Worm (Caenorhabditis elegans): ENCODE data around the gene srw-6.

Gene srw-6

ce11 chrV:3843926-3844325, 35.5 kb downstream of the srw-6 start, which contains the start of gene ugt-32:
Gene ugt-32, minus strand, starts transcription at chrV:3844007.
- TF ChIP-seq nhr-12 (tag; optimal IDR thresholded peaks at IDR 0.05) (no peak), blmp-1 (tag; optimal IDR thresholded peaks at IDR 0.05) (no peak), ham-2 (GFP tag; optimal IDR thresholded peaks at IDR 0.05) (no peak), pha-4 (tag; optimal IDR thresholded peaks at IDR 0.05) (no peak), lin-32 (GFP tag; optimal IDR thresholded peaks at IDR 0.05) (no peak), elt-3 (tag; optimal IDR thresholded peaks at IDR 0.05) (no peak), zip-8 (tag; optimal IDR thresholded peaks at IDR 0.05) (no peak), sem-2 (GFP tag; optimal IDR thresholded peaks at IDR 0.05) (no peak), ces-1 (GFP tag; optimal IDR thresholded peaks at IDR 0.05) (no peak), flh-1 (GFP tag; optimal IDR thresholded peaks at IDR 0.05) (no peak), drap-1 (GFP tag; optimal IDR thresholded peaks at IDR 0.05) (no peak), mep-1 (tag; optimal IDR thresholded peaks at IDR 0.05) (no peak), unc-39 (tag; optimal IDR thresholded peaks at IDR 0.05) (no peak), ceh-39 (tag; optimal IDR thresholded peaks at IDR 0.05) (no peak), ceh-43 (GFP tag; optimal IDR thresholded peaks at IDR 0.05) (no peak), tbx-8 (GFP tag; optimal IDR thresholded peaks at IDR 0.05) (no peak)

ce11 chrV:3847268-3847667, 38.8 kb downstream of the srw-6 start, which contains the start of gene nhr-185:
Gene nhr-185, minus strand, starts transcription at chrV:3847368.
- no peak for TF ChIP-seq bed-3 (GFP tag; optimal IDR thresholded peaks at IDR 0.05)
- no peak for TF ChIP-seq nhr-28 (tag; optimal IDR thresholded peaks at IDR 0.05)
- no peak for TF ChIP-seq ces-1 (GFP tag; optimal IDR thresholded peaks at IDR 0.05)
- no peak for TF ChIP-seq ceh-43 (GFP tag; optimal IDR thresholded peaks at IDR 0.05)
- no peak for TF ChIP-seq lin-13 (tag; optimal IDR thresholded peaks at IDR 0.05)
- no peak for TF ChIP-seq lin-32 (GFP tag; optimal IDR thresholded peaks at IDR 0.05)
- no peak for TF ChIP-seq flh-1 (GFP tag; optimal IDR thresholded peaks at IDR 0.05)

- TF ChIP-seq ham-2 (GFP tag; optimal IDR thresholded peaks at IDR 0.05) (no peak), elt-3 (tag; optimal IDR thresholded peaks at IDR 0.05) (no peak), ztf-11 (tag; optimal IDR thresholded peaks at IDR 0.05) (no peak), nhr-2 (tag; optimal IDR thresholded peaks at IDR 0.05) (no peak), lin-32 (GFP tag; optimal IDR thresholded peaks at IDR 0.05) (no peak), nhr-237 (tag; optimal IDR thresholded peaks at IDR 0.05) (no peak), unc-39 (tag; optimal IDR thresholded peaks at IDR 0.05) (no peak), mab-5 (tag; optimal IDR thresholded peaks at IDR 0.05) (no peak), blmp-1 (tag; optimal IDR thresholded peaks at IDR 0.05) (no peak), nhr-28 (tag; optimal IDR thresholded peaks at IDR 0.05) (no peak), pha-4 (tag; optimal IDR thresholded peaks at IDR 0.05) (no peak)
Observed at ce11 chrV:3851760-3852159, 43.3 kb downstream of the srw-6 start.

- no peak for TF ChIP-seq unc-62 (GFP tag; optimal IDR thresholded peaks at IDR 0.05)
Observed at ce11 chrV:3854847-3855246, 46.4 kb downstream of the srw-6 start, which contains the start of gene nhr-186. Gene nhr-186, minus strand, starts transcription at chrV:3854947.

ce11 chrV:3855916-3856315, 47.5 kb downstream of the srw-6 start:
- TF ChIP-seq unc-62 (GFP tag; optimal IDR thresholded peaks at IDR 0.05) (no peak), ceh-83 (GFP tag; optimal IDR thresholded peaks at IDR 0.05) (no peak), flh-1 (GFP tag; optimal IDR thresholded peaks at IDR 0.05) (no peak), hlh-1 (tag; optimal IDR thresholded peaks at IDR 0.05) (no peak), lin-32 (GFP tag; optimal IDR thresholded peaks at IDR 0.05) (no peak), unc-120 (tag; optimal IDR thresholded peaks at IDR 0.05; ENCODE audit: poor library complexity, severe bottlenecking) (no peak), sem-2 (GFP tag; optimal IDR thresholded peaks at IDR 0.05) (no peak), lin-13 (tag; optimal IDR thresholded peaks at IDR 0.05) (no peak), ztf-11 (tag; optimal IDR thresholded peaks at IDR 0.05) (no peak), blmp-1 (tag; optimal IDR thresholded peaks at IDR 0.05) (no peak), pha-4 (tag; optimal IDR thresholded peaks at IDR 0.05) (no peak), ceh-39 (tag; optimal IDR thresholded peaks at IDR 0.05) (no peak), elt-1 (tag; optimal IDR thresholded peaks at IDR 0.05; ENCODE audit: borderline replicate concordance, insufficient read depth) (no peak), mls-2 (tag; optimal IDR thresholded peaks at IDR 0.05) (no peak), mab-5 (tag; optimal IDR thresholded peaks at IDR 0.05) (no peak)

- TF ChIP-seq sem-2 (GFP tag; optimal IDR thresholded peaks at IDR 0.05) (no peak), ces-1 (GFP tag; optimal IDR thresholded peaks at IDR 0.05) (peak; percentile 41)
Observed at ce11 chrV:3857778-3858177, 49.3 kb downstream of the srw-6 start, which contains the start of gene nhr-188. Gene nhr-188, minus strand, starts transcription at chrV:3857861.
